Fruit fly (Drosophila melanogaster) whole organism, embryonic: ENCODE measurements around the gene ftz-f1.

Experiments used
- Atf-2 ChIP-seq: fragments of 200-800 bp; sonication (Bioruptor generic); optimal IDR thresholded peaks from 2 replicates; lab custom pipeline; 2016; ENCODE audit warnings: missing biosample characterization, missing genetic modification characterization
- CG16779 ChIP-seq: fragments of 200-800 bp; sonication (Bioruptor generic); IDR thresholded peaks from 2 replicates; pipeline ENCODE4 v1.3.6; 2022; ENCODE audit warnings: missing biosample characterization, missing genetic modification characterization
- CG30403 ChIP-seq: fragments of 200-800 bp; sonication (Bioruptor generic); optimal IDR thresholded peaks from 3 replicates; lab custom pipeline; 2016; ENCODE audit warnings: missing biosample characterization, missing genetic modification characterization
- CG6765 ChIP-seq: fragments of 200-800 bp; sonication (Bioruptor generic); optimal IDR thresholded peaks from 3 replicates; lab custom pipeline; 2017; ENCODE audit warnings: missing biosample characterization, mild to moderate bottlenecking, missing genetic modification characterization
- Hsf ChIP-seq: fragments of 200-800 bp; sonication (Bioruptor generic); optimal IDR thresholded peaks from 3 replicates; lab custom pipeline; 2016; ENCODE audit warnings: missing biosample characterization, missing genetic modification characterization
- Scr ChIP-seq: fragments of 200-800 bp; sonication (Bioruptor generic); IDR thresholded peaks from 2 replicates; pipeline ENCODE4 v1.3.6; 2022; ENCODE audit warnings: missing biosample characterization, missing genetic modification characterization; ENCODE audit not compliant: partially characterized antibody
- bsh ChIP-seq, 2 experiments: fragments of 200-800 bp; sonication (Bioruptor generic); optimal IDR thresholded peaks; 2 replicates each; lab custom pipeline; 2017 to 2018; ENCODE audit warnings: mild to moderate bottlenecking in 2 of 2, missing biosample characterization in 2 of 2, missing genetic modification characterization in 2 of 2, moderate library complexity in 1 of 2
- dan ChIP-seq: fragments of 200-800 bp; sonication (Bioruptor generic); IDR thresholded peaks from 2 replicates; pipeline ENCODE4 v1.3.6; 2022; ENCODE audit warnings: missing biosample characterization, missing genetic modification characterization
- fd64A ChIP-seq: fragments of 200-800 bp; sonication (Bioruptor generic); optimal IDR thresholded peaks from 3 replicates; lab custom pipeline; 2018; ENCODE audit warnings: missing biosample characterization, mild to moderate bottlenecking, missing genetic modification characterization
- insv ChIP-seq, 2 experiments: fragments of 200-800 bp; sonication (Bioruptor generic); optimal IDR thresholded peaks; 3 replicates each; lab custom pipeline; 2016 to 2018; ENCODE audit warnings: missing biosample characterization in 2 of 2, missing genetic modification characterization in 2 of 2
- psq ChIP-seq: fragments of 200-800 bp; sonication (Bioruptor generic); optimal IDR thresholded peaks from 2 replicates; lab custom pipeline; 2017; ENCODE audit warnings: missing biosample characterization, missing genetic modification characterization

dm6 chr3L:18800100-18800841, 838 bp downstream of the ftz-f1 start:
- TF ChIP-seq Hsf (GFP tag; lab: Kevin White, UChicago) (no peak), CG16779 (no peak), insv (GFP tag; optimal IDR thresholded peaks at IDR 0.05; lab: Kevin White, UChicago) (no peak), psq (GFP tag; lab: Kevin White, UChicago) (no peak), Scr (GFP tag; lab: Robert Waterston, UW) (no peak), CG30403 (GFP tag; lab: Kevin White, UChicago) (no peak), dan (GFP tag; lab: Robert Waterston, UW) (no peak), fd64A (GFP tag; lab: Kevin White, UChicago) (peak; percentile 5), bsh (GFP tag; optimal IDR thresholded peaks at IDR 0.05; lab: Kevin White, UChicago) (peak in 1 of 2 experiments; percentile 12), Atf-2 (GFP tag; lab: Kevin White, UChicago) (no peak), CG6765 (GFP tag; lab: Kevin White, UChicago) (no peak)
